Worm (Caenorhabditis elegans) whole organism, L4 larva: Measurements from ENCODE around the gene scl-26.

Experiments
- D1046.2 ChIP-seq: fragments of 200-800 bp; sonication (Bioruptor generic); IDR thresholded peaks from 2 replicates; pipeline ENCODE4 v1.3.6; 2022; ENCODE audit warnings: missing genetic modification characterization, missing compliant biosample characterization
- F37D6.2 ChIP-seq: sonication (generic microtip); optimal IDR thresholded peaks from 2 replicates; lab custom pipeline; 2016; ENCODE audit warnings: mild to moderate bottlenecking, missing genetic modification characterization, missing compliant biosample characterization
- Y105C5A.15 ChIP-seq: fragments of 200-800 bp; sonication (Bioruptor generic); IDR thresholded peaks from 2 replicates; pipeline ENCODE4 v1.3.6; 2022; ENCODE audit warnings: missing genetic modification characterization, missing compliant biosample characterization
- Y5F2A.4 ChIP-seq: fragments of 200-800 bp; sonication (Bioruptor generic); optimal IDR thresholded peaks from 2 replicates; lab custom pipeline; 2018; ENCODE audit warnings: mild to moderate bottlenecking, missing genetic modification characterization, missing compliant biosample characterization
- aha-1 ChIP-seq: fragments of 150-350 bp; peaks from one replicate; lab custom pipeline; 2014; ENCODE audit warnings: missing biosample characterization, missing genetic modification characterization
- attf-4 ChIP-seq: sonication (generic microtip); optimal IDR thresholded peaks from 3 replicates; lab custom pipeline; 2017; ENCODE audit warnings: missing biosample characterization, missing genetic modification characterization
- ceh-32 ChIP-seq: sonication (generic microtip); optimal IDR thresholded peaks from 2 replicates; lab custom pipeline; 2016; ENCODE audit warnings: mild to moderate bottlenecking, missing genetic modification characterization, missing compliant biosample characterization; ENCODE audit not compliant: poor library complexity
- ctbp-1 ChIP-seq: fragments of 200-800 bp; sonication (Bioruptor generic); IDR thresholded peaks from 2 replicates; pipeline ENCODE4 v1.3.6; 2022; ENCODE audit warnings: missing genetic modification reagents, missing genetic modification characterization, missing compliant biosample characterization
- daf-16 ChIP-seq, 3 experiments: sonication (generic microtip); optimal IDR thresholded peaks; 2 replicates each; lab custom pipeline; 2016 to 2017; ENCODE audit warnings: missing genetic modification characterization in 3 of 3, missing genetic modification reagents in 3 of 3, mild to moderate bottlenecking in 2 of 3, missing compliant biosample characterization in 2 of 3, missing biosample characterization in 1 of 3, moderate library complexity in 1 of 3
- daf-8 ChIP-seq: fragments of 200-800 bp; sonication (Bioruptor generic); IDR thresholded peaks from 2 replicates; pipeline ENCODE4 v1.3.6; 2022; ENCODE audit warnings: missing genetic modification characterization, missing compliant biosample characterization
- egl-27 ChIP-seq: sonication (generic microtip); optimal IDR thresholded peaks from 3 replicates; lab custom pipeline; 2017; ENCODE audit warnings: missing biosample characterization, missing genetic modification reagents, missing genetic modification characterization
- fkh-10 ChIP-seq: fragments of 150-350 bp; optimal IDR thresholded peaks from 2 replicates; lab custom pipeline; 2014; ENCODE audit warnings: missing biosample characterization, missing genetic modification reagents, missing genetic modification characterization
- fos-1 ChIP-seq: fragments of 150-350 bp; optimal IDR thresholded peaks from 2 replicates; lab custom pipeline; 2014; ENCODE audit warnings: missing biosample characterization, missing genetic modification characterization
- hif-1 ChIP-seq, 2 experiments: sonication (generic microtip); optimal IDR thresholded peaks; 2 replicates each; lab custom pipeline; 2016 to 2017; ENCODE audit warnings: missing compliant biosample characterization in 2 of 2, missing genetic modification characterization in 2 of 2, missing genetic modification reagents in 2 of 2, missing genotype in 2 of 2, mild to moderate bottlenecking in 1 of 2
- hlh-11 ChIP-seq: fragments of 200-800 bp; sonication (Bioruptor generic); optimal IDR thresholded peaks from 2 replicates; lab custom pipeline; 2018; ENCODE audit warnings: mild to moderate bottlenecking, missing genetic modification characterization, missing compliant biosample characterization
- lin-1 ChIP-seq: fragments of 200-800 bp; sonication (Bioruptor generic); IDR thresholded peaks from 2 replicates; pipeline ENCODE4 v1.3.6; 2022; ENCODE audit warnings: missing genetic modification reagents, missing genetic modification characterization, missing compliant biosample characterization
- lir-3 ChIP-seq: sonication (generic microtip); optimal IDR thresholded peaks from 2 replicates; lab custom pipeline; 2016; ENCODE audit warnings: mild to moderate bottlenecking, missing genetic modification characterization, missing compliant biosample characterization
- lsy-2 ChIP-seq, 2 experiments: fragments of 150-350 bp in 1 of 2; sonication (generic microtip) in 1 of 2; optimal IDR thresholded peaks; 2 replicates each; lab custom pipeline; 2014 to 2017; ENCODE audit warnings: missing biosample characterization in 2 of 2, missing genetic modification characterization in 2 of 2
- mep-1 ChIP-seq: fragments of 150-350 bp; sonication (generic microtip); optimal IDR thresholded peaks from 3 replicates; lab custom pipeline; 2014; ENCODE audit warnings: missing biosample characterization, missing genetic modification characterization
- nhr-10 ChIP-seq: fragments of 150-350 bp; optimal IDR thresholded peaks from 2 replicates; lab custom pipeline; 2014; ENCODE audit warnings: missing biosample characterization, missing genetic modification characterization
- nhr-111 ChIP-seq: fragments of 200-800 bp; sonication (Bioruptor generic); optimal IDR thresholded peaks from 2 replicates; lab custom pipeline; 2018; ENCODE audit warnings: mild to moderate bottlenecking, missing genetic modification characterization, missing compliant biosample characterization
- nhr-25 ChIP-seq: sonication (generic microtip); optimal IDR thresholded peaks from 2 replicates; lab custom pipeline; 2017; ENCODE audit warnings: missing genetic modification characterization, mild to moderate bottlenecking, missing compliant biosample characterization, antibody characterized with exemption, moderate library complexity, borderline replicate concordance; ENCODE audit not compliant: insufficient read depth
- nhr-41 ChIP-seq: fragments of 200-800 bp; sonication (Bioruptor generic); IDR thresholded peaks from 2 replicates; pipeline ENCODE4 v1.3.6; 2022; ENCODE audit warnings: missing genetic modification reagents, missing genetic modification characterization, missing compliant biosample characterization
- nhr-77 ChIP-seq: fragments of 150-350 bp; optimal IDR thresholded peaks from 2 replicates; lab custom pipeline; 2014; ENCODE audit warnings: missing biosample characterization, missing genetic modification characterization
- pha-4 ChIP-seq, 2 experiments: fragments of 150-350 bp in 1 of 2; fragments of 200-800 bp in 1 of 2; sonication (Bioruptor generic) in 1 of 2; IDR thresholded peaks in 1 of 2; optimal IDR thresholded peaks in 1 of 2; 2 replicates each; pipeline versions ENCODE4 v1.3.6 to Lab custom; 2014 to 2022; ENCODE audit warnings: missing genetic modification characterization in 2 of 2, missing genetic modification reagents in 2 of 2, missing biosample characterization in 1 of 2, missing compliant biosample characterization in 1 of 2
- pqm-1 ChIP-seq: sonication (generic microtip); optimal IDR thresholded peaks from 2 replicates; lab custom pipeline; 2017; ENCODE audit warnings: missing biosample characterization, missing genetic modification characterization
- rbr-2 ChIP-seq: sonication (generic microtip); optimal IDR thresholded peaks from 2 replicates; lab custom pipeline; 2016; ENCODE audit warnings: missing genotype, missing genetic modification characterization, missing compliant biosample characterization
- sdz-12 ChIP-seq: fragments of 200-800 bp; sonication (Bioruptor generic); optimal IDR thresholded peaks from 2 replicates; lab custom pipeline; 2018; ENCODE audit warnings: mild to moderate bottlenecking, missing genetic modification characterization, missing compliant biosample characterization
- spr-1 ChIP-seq: sonication (generic microtip); optimal IDR thresholded peaks from 2 replicates; lab custom pipeline; 2016; ENCODE audit warnings: mild to moderate bottlenecking, missing genetic modification characterization, missing compliant biosample characterization
- spr-3 ChIP-seq: fragments of 200-800 bp; sonication (Bioruptor generic); optimal IDR thresholded peaks from 2 replicates; lab custom pipeline; 2018; ENCODE audit warnings: mild to moderate bottlenecking, missing genetic modification characterization, missing compliant biosample characterization
- unc-62 ChIP-seq, 3 experiments: fragments of 150-350 bp in 1 of 3; sonication (generic microtip); optimal IDR thresholded peaks in 2 of 3; peaks in 1 of 3; 1 replicate in 1 of 3; 2 replicates in 2 of 3; lab custom pipeline; 2014 to 2017; ENCODE audit warnings: missing biosample characterization in 3 of 3, missing genetic modification characterization in 3 of 3, missing genetic modification reagents in 3 of 3, missing genotype in 1 of 3
- vab-7 ChIP-seq: fragments of 200-800 bp; sonication (Bioruptor generic); IDR thresholded peaks from 2 replicates; pipeline ENCODE4 v1.3.6; 2022; ENCODE audit warnings: missing genetic modification reagents, missing genetic modification characterization, missing compliant biosample characterization

The scl-26 gene

ce11 chrV:7635469-7635868 lies 34.1 kb upstream of the scl-26 start, which contains the start of gene srd-29:
srd-29 (plus strand) TSS chrV:7635769.
- TF ChIP-seq F37D6.2: no peak
- TF ChIP-seq aha-1 (tag; lab: Kevin White, UChicago): peak; percentile 45
- no peak for TF ChIP-seq daf-16 (GFP tag; optimal IDR thresholded peaks at IDR 0.05; lab: Kevin White, UChicago)
- no peak for TF ChIP-seq daf-16 (tag; optimal IDR thresholded peaks at IDR 0.05; lab: Kevin White, UChicago)
- TF ChIP-seq rbr-2: no peak
- no peak for TF ChIP-seq ceh-32 (tag; lab: Kevin White, UChicago)

- TF ChIP-seq fos-1 (tag; lab: Kevin White, UChicago): no peak
- no peak for TF ChIP-seq nhr-10 (tag; lab: Kevin White, UChicago)
- no peak for TF ChIP-seq unc-62 (GFP tag; optimal IDR thresholded peaks at IDR 0.05 in 1 of 2; lab: Kevin White, UChicago)
- TF ChIP-seq unc-62 (tag; optimal IDR thresholded peaks at IDR 0.05; lab: Kevin White, UChicago): no peak
These were observed 33.3 kb upstream of the scl-26 start, which contains the start of gene srd-31 for ce11 chrV:7634657-7635056. srd-31 (minus strand) TSS chrV:7634757.

- TF ChIP-seq aha-1 (tag; lab: Kevin White, UChicago) (peak; percentile 6), Y105C5A.15 (GFP tag; lab: Robert Waterston, UW) (no peak), D1046.2 (GFP tag; lab: Robert Waterston, UW) (no peak), unc-62 (GFP tag; optimal IDR thresholded peaks at IDR 0.05 in 1 of 2; lab: Kevin White, UChicago) (no peak), unc-62 (tag; optimal IDR thresholded peaks at IDR 0.05; lab: Kevin White, UChicago) (no peak)
These were observed 30.4 kb upstream of the scl-26 start, which contains the start of gene srd-25 for ce11 chrV:7631732-7632131. srd-25 (plus strand) TSS chrV:7632032.

ce11 chrV:7629504-7629903 lies 28.2 kb upstream of the scl-26 start, which contains the start of gene srd-30:
srd-30 (plus strand) TSS chrV:7629804.
- TF ChIP-seq hlh-11 (tag; lab: Kevin White, UChicago) (no peak), fkh-10 (no peak), daf-8 (GFP tag; lab: Robert Waterston, UW) (no peak), nhr-111 (GFP tag; lab: Kevin White, UChicago) (no peak), lir-3 (tag; lab: Kevin White, UChicago) (no peak), lin-1 (GFP tag; lab: Robert Waterston, UW) (no peak), attf-4 (tag; lab: Kevin White, UChicago) (no peak)
- TF ChIP-seq, all 104 proteins: peak for 0

ce11 chrV:7626550-7626949 lies 25.2 kb upstream of the scl-26 start, which contains the start of gene F07C4.6:
F07C4.6 (plus strand) TSS chrV:7626850.
- TF ChIP-seq pqm-1 (tag; lab: Kevin White, UChicago): no peak
- TF ChIP-seq egl-27 (tag; lab: Kevin White, UChicago): no peak
- no peak for TF ChIP-seq nhr-77 (tag; lab: Kevin White, UChicago)
- TF ChIP-seq hif-1 (tag; optimal IDR thresholded peaks at IDR 0.05; lab: Kevin White, UChicago): no peak
- TF ChIP-seq hlh-11 (tag; lab: Kevin White, UChicago): no peak
- no peak for TF ChIP-seq nhr-25 (tag; lab: Kevin White, UChicago)
- no peak for TF ChIP-seq fkh-10
- no peak for TF ChIP-seq nhr-41 (GFP tag; lab: Robert Waterston, UW)
- no peak for TF ChIP-seq spr-1 (tag; lab: Kevin White, UChicago)
- TF ChIP-seq spr-3 (GFP tag; lab: Kevin White, UChicago): no peak
- TF ChIP-seq vab-7: no peak
- no peak for TF ChIP-seq lsy-2 (tag; optimal IDR thresholded peaks at IDR 0.05; lab: Kevin White, UChicago)
- TF ChIP-seq unc-62 (GFP tag; optimal IDR thresholded peaks at IDR 0.05 in 1 of 2; lab: Kevin White, UChicago): no peak
- no peak for TF ChIP-seq unc-62 (tag; optimal IDR thresholded peaks at IDR 0.05; lab: Kevin White, UChicago)
- no peak for TF ChIP-seq ctbp-1 (GFP tag; lab: Robert Waterston, UW)
- TF ChIP-seq Y5F2A.4 (GFP tag; lab: Kevin White, UChicago): no peak
- no peak for TF ChIP-seq lin-1 (GFP tag; lab: Robert Waterston, UW)
- TF ChIP-seq mep-1: no peak
- no peak for TF ChIP-seq sdz-12 (GFP tag; lab: Kevin White, UChicago)
- no peak for TF ChIP-seq pha-4 (GFP tag; IDR thresholded peaks at IDR 0.05; lab: Robert Waterston, UW)
- TF ChIP-seq pha-4 (tag; optimal IDR thresholded peaks at IDR 0.05; lab: Kevin White, UChicago): no peak
- TF ChIP-seq rbr-2: no peak
